Worm (Caenorhabditis elegans) whole organism, midembryonic: ENCODE results near the gene B0302.5.

ENCODE experiments used
- flt-1 ChIP-seq: fragments of 200-800 bp; sonication (Bioruptor generic); IDR thresholded peaks from 2 replicates; pipeline ENCODE4 v1.3.6; 2022; ENCODE audit warnings: missing genetic modification characterization, missing compliant biosample characterization
- med-1 ChIP-seq: sonication (generic microtip); optimal IDR thresholded peaks from 2 replicates; lab custom pipeline; 2017; ENCODE audit warnings: missing genetic modification characterization, mild to moderate bottlenecking, missing compliant biosample characterization, antibody characterized with exemption, missing genetic modification reagents; ENCODE audit not compliant: insufficient read depth

DNA sequence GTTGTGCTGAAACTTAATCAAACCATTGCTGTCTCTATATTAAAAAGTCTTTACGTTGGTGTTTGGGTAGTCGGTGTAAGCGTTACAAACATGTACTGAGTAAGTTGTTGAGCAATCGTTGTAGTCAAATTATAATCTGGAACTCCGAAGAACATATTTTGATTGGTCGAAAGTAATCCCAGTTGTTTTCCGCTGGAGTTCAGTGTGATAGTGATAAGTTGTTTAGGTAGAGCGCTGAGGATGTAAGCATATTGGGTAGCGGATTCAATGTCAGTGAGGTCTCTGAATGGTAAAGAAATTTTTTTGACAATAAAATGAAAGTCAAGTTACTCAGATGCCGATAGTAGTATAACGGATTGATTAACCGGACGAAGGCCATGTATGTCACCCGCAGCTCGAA lies 32.4 kb upstream of the B0302.5 start:
- no peak for TF ChIP-seq flt-1
- no peak for TF ChIP-seq med-1
